Worm (Caenorhabditis elegans): ENCODE results near the gene pgph-2.

DNA sequence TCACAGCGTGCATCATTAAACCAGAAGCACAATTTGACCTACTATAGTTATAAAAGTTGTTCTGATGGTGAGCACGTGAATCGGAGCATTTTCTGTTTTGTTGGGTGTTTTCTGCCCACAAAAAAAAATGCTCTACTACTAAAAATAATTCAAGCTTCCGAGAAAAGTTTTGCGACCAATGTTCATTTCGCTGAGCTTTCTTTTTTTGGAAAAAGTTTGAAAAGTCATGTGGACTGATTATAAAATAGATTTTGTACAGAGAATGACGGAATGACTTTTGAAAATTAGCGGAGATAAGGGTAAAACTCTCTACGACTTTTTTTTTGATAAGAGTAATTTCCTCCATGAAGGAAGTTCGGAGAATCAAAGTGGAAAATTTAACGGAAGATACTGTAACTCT, 4.6 kb downstream of the pgph-2 start:
- no peak for TF ChIP-seq nhr-11 (tag; optimal IDR thresholded peaks at IDR 0.05)
- TF ChIP-seq R02D3.7 (tag; optimal IDR thresholded peaks at IDR 0.05): no peak
- TF ChIP-seq unc-39 (tag; optimal IDR thresholded peaks at IDR 0.05): no peak
- no peak for TF ChIP-seq ceh-16 (tag; optimal IDR thresholded peaks at IDR 0.05)
- no peak for TF ChIP-seq nfya-1 (tag; optimal IDR thresholded peaks at IDR 0.05; ENCODE audit: insufficient read depth)
- no peak for TF ChIP-seq aly-2 (tag; optimal IDR thresholded peaks at IDR 0.05)
- no peak for TF ChIP-seq ztf-4 (tag; optimal IDR thresholded peaks at IDR 0.05)
- no peak for TF ChIP-seq lin-39 (tag; optimal IDR thresholded peaks at IDR 0.05)
- TF ChIP-seq nhr-28 (tag; optimal IDR thresholded peaks at IDR 0.05): no peak
- no peak for TF ChIP-seq ama-1 (optimal IDR thresholded peaks at IDR 0.05)
- no peak for TF ChIP-seq nhr-25 (tag; optimal IDR thresholded peaks at IDR 0.05)

All from whole organism, L3 larva.